Worm (Caenorhabditis elegans) whole organism, young adult: ENCODE data around the gene dpf-1.

Source experiments
- B0019.2 ChIP-seq: fragments of 200-800 bp; sonication (Bioruptor generic); conservative IDR thresholded peaks from 2 replicates; pipeline ENCODE4 v1.3.6; 2022; ENCODE audit warnings: missing genetic modification reagents, missing genetic modification characterization, missing compliant biosample characterization
- B0261.1 ChIP-seq: sonication (generic microtip); optimal IDR thresholded peaks from 2 replicates; lab custom pipeline; 2016; ENCODE audit warnings: mild to moderate bottlenecking, missing genetic modification characterization, moderate library complexity, missing compliant biosample characterization
- B0336.3 ChIP-seq: fragments of 200-800 bp; sonication (Bioruptor generic); IDR thresholded peaks from 2 replicates; pipeline ENCODE4 v1.3.6; 2022; ENCODE audit warnings: missing genetic modification characterization, missing compliant biosample characterization
- C17E4.6 ChIP-seq: fragments of 200-800 bp; sonication (Bioruptor generic); IDR thresholded peaks from 2 replicates; pipeline ENCODE4 v1.3.6; 2022; ENCODE audit warnings: missing genetic modification reagents, missing genetic modification characterization, missing compliant biosample characterization
- F10E7.11 ChIP-seq: sonication (generic microtip); optimal IDR thresholded peaks from 2 replicates; lab custom pipeline; 2017; ENCODE audit warnings: mild to moderate bottlenecking, missing genetic modification characterization, moderate library complexity, missing compliant biosample characterization
- F57A8.1 ChIP-seq: fragments of 200-800 bp; sonication (Bioruptor generic); optimal IDR thresholded peaks from 2 replicates; lab custom pipeline; 2018; ENCODE audit warnings: mild to moderate bottlenecking, missing genetic modification characterization, moderate library complexity, missing compliant biosample characterization
- F57C9.4 ChIP-seq: sonication (generic microtip); optimal IDR thresholded peaks from 2 replicates; lab custom pipeline; 2017; ENCODE audit warnings: mild to moderate bottlenecking, missing genetic modification characterization, missing compliant biosample characterization
- Y79H2A.3 ChIP-seq: fragments of 200-800 bp; sonication (Bioruptor generic); conservative IDR thresholded peaks from 2 replicates; pipeline ENCODE4 v1.3.6; 2022; ENCODE audit warnings: missing genetic modification reagents, missing genetic modification characterization, missing compliant biosample characterization
- ZK185.1 ChIP-seq: sonication (generic microtip); optimal IDR thresholded peaks from 2 replicates; lab custom pipeline; 2016; ENCODE audit warnings: mild to moderate bottlenecking, missing genetic modification characterization, missing compliant biosample characterization; ENCODE audit not compliant: poor library complexity, severe bottlenecking
- akir-1 ChIP-seq: fragments of 200-800 bp; sonication (Bioruptor generic); optimal IDR thresholded peaks from 2 replicates; lab custom pipeline; 2018; ENCODE audit warnings: mild to moderate bottlenecking, missing genetic modification characterization, moderate library complexity, missing compliant biosample characterization
- athp-1 ChIP-seq: sonication (generic microtip); optimal IDR thresholded peaks from 2 replicates; lab custom pipeline; 2017; ENCODE audit warnings: mild to moderate bottlenecking, missing genetic modification characterization, missing compliant biosample characterization
- attf-5 ChIP-seq: fragments of 200-800 bp; sonication (Bioruptor generic); optimal IDR thresholded peaks from 2 replicates; lab custom pipeline; 2018; ENCODE audit warnings: mild to moderate bottlenecking, missing genetic modification characterization, missing compliant biosample characterization
- attf-6 ChIP-seq: fragments of 200-800 bp; sonication (Bioruptor generic); IDR thresholded peaks from 2 replicates; pipeline ENCODE4 v1.3.6; 2022; ENCODE audit warnings: missing genetic modification reagents, missing genetic modification characterization, missing compliant biosample characterization
- cebp-2 ChIP-seq: fragments of 200-800 bp; sonication (Bioruptor generic); IDR thresholded peaks from 2 replicates; pipeline ENCODE4 v1.3.6; 2022; ENCODE audit warnings: missing genetic modification characterization, missing compliant biosample characterization
- ceh-58 ChIP-seq: fragments of 200-800 bp; sonication (Bioruptor generic); IDR thresholded peaks from 2 replicates; pipeline ENCODE4 v1.3.6; 2022; ENCODE audit warnings: missing genetic modification characterization, missing compliant biosample characterization
- die-1 ChIP-seq: sonication (generic microtip); optimal IDR thresholded peaks from 2 replicates; lab custom pipeline; 2016; ENCODE audit warnings: missing genotype, mild to moderate bottlenecking, missing genetic modification characterization, missing compliant biosample characterization
- dpl-1 ChIP-seq: fragments of 150-350 bp; optimal IDR thresholded peaks from 2 replicates; lab custom pipeline; 2014; ENCODE audit warnings: missing biosample characterization, missing genetic modification reagents, missing genetic modification characterization
- egl-44 ChIP-seq: fragments of 200-800 bp; sonication (Bioruptor generic); IDR thresholded peaks from 2 replicates; pipeline ENCODE4 v1.3.6; 2022; ENCODE audit warnings: missing genetic modification reagents, missing genetic modification characterization, missing compliant biosample characterization
- egrh-3 ChIP-seq: fragments of 200-800 bp; sonication (Bioruptor generic); IDR thresholded peaks from 2 replicates; pipeline ENCODE4 v1.3.6; 2022; ENCODE audit warnings: missing genetic modification reagents, missing genetic modification characterization, missing compliant biosample characterization
- hmg-1.2 ChIP-seq: fragments of 200-800 bp; sonication (Bioruptor generic); IDR thresholded peaks from 2 replicates; pipeline ENCODE4 v1.3.6; 2022; ENCODE audit warnings: missing genetic modification reagents, missing genetic modification characterization, missing compliant biosample characterization
- lin-26 ChIP-seq: fragments of 200-800 bp; sonication (Bioruptor generic); IDR thresholded peaks from 2 replicates; pipeline ENCODE4 v1.3.6; 2022; ENCODE audit warnings: missing genetic modification reagents, missing genetic modification characterization, missing compliant biosample characterization
- lin-35 ChIP-seq, 3 experiments: fragments of 150-350 bp in 2 of 3; sonication (generic microtip) in 1 of 3; optimal IDR thresholded peaks; 2 replicates each; lab custom pipeline; 2014 to 2018; ENCODE audit warnings: missing biosample characterization in 3 of 3, missing genetic modification characterization in 3 of 3, missing genetic modification reagents in 3 of 3
- lir-1 ChIP-seq: fragments of 200-800 bp; sonication (Bioruptor generic); conservative IDR thresholded peaks from 2 replicates; pipeline ENCODE4 v1.3.6; 2022; ENCODE audit warnings: missing genetic modification reagents, missing genetic modification characterization, missing compliant biosample characterization
- lsl-1 ChIP-seq: fragments of 200-800 bp; sonication (Bioruptor generic); optimal IDR thresholded peaks from 2 replicates; lab custom pipeline; 2018; ENCODE audit warnings: mild to moderate bottlenecking, missing genetic modification characterization, moderate library complexity, missing compliant biosample characterization
- lsy-27 ChIP-seq: sonication (generic microtip); optimal IDR thresholded peaks from 2 replicates; lab custom pipeline; 2017; ENCODE audit warnings: missing genetic modification characterization, mild to moderate bottlenecking, missing compliant biosample characterization, antibody characterized with exemption, missing genotype, borderline replicate concordance; ENCODE audit not compliant: insufficient read depth
- madf-3 ChIP-seq: fragments of 200-800 bp; sonication (Bioruptor generic); IDR thresholded peaks from 2 replicates; pipeline ENCODE4 v1.3.6; 2022; ENCODE audit warnings: missing genetic modification reagents, missing genetic modification characterization, missing compliant biosample characterization
- mes-4 ChIP-seq: sonication (generic microtip); optimal IDR thresholded peaks from 2 replicates; lab custom pipeline; 2016; ENCODE audit warnings: missing genotype, missing genetic modification characterization, missing compliant biosample characterization
- mxl-1 ChIP-seq: sonication (generic microtip); optimal IDR thresholded peaks from 2 replicates; lab custom pipeline; 2016; ENCODE audit warnings: missing genetic modification characterization, missing compliant biosample characterization
- nfyb-1 ChIP-seq: fragments of 200-800 bp; sonication (Bioruptor generic); IDR thresholded peaks from 2 replicates; pipeline ENCODE4 v1.3.6; 2022; ENCODE audit warnings: missing genetic modification reagents, missing genetic modification characterization, missing compliant biosample characterization
- nhr-27 ChIP-seq: fragments of 200-800 bp; sonication (Bioruptor generic); optimal IDR thresholded peaks from 2 replicates; lab custom pipeline; 2018; ENCODE audit warnings: mild to moderate bottlenecking, missing genetic modification characterization, moderate library complexity, missing compliant biosample characterization
- nhr-80 ChIP-seq: sonication (generic microtip); optimal IDR thresholded peaks from 2 replicates; lab custom pipeline; 2016; ENCODE audit warnings: missing genetic modification characterization, missing compliant biosample characterization
- pha-4 ChIP-seq: fragments of 150-350 bp; sonication (generic microtip); optimal IDR thresholded peaks from 2 replicates; lab custom pipeline; 2014; ENCODE audit warnings: missing biosample characterization, missing genetic modification reagents, missing genetic modification characterization
- rcor-1 ChIP-seq: fragments of 200-800 bp; sonication (Bioruptor generic); IDR thresholded peaks from 2 replicates; pipeline ENCODE4 v1.3.6; 2022; ENCODE audit warnings: missing genetic modification reagents, missing genetic modification characterization, missing compliant biosample characterization
- sea-2 ChIP-seq: fragments of 200-800 bp; sonication (Bioruptor generic); IDR thresholded peaks from 2 replicates; pipeline ENCODE4 v1.3.6; 2022; ENCODE audit warnings: missing genetic modification characterization, missing compliant biosample characterization
- snpc-1.1 ChIP-seq: sonication (generic microtip); optimal IDR thresholded peaks from 2 replicates; lab custom pipeline; 2017; ENCODE audit warnings: missing genetic modification characterization, mild to moderate bottlenecking, missing compliant biosample characterization, antibody characterized with exemption, moderate library complexity, missing genotype, missing genetic modification reagents; ENCODE audit not compliant: insufficient read depth
- snpc-4 ChIP-seq, 5 experiments: fragments of 150-350 bp in 1 of 5; sonication (generic microtip) in 4 of 5; optimal IDR thresholded peaks; 2 replicates each; lab custom pipeline; 2014 to 2018; ENCODE audit warnings: missing genetic modification characterization in 5 of 5, missing biosample characterization in 3 of 5, antibody characterized with exemption in 2 of 5, mild to moderate bottlenecking in 2 of 5, missing compliant biosample characterization in 2 of 5, missing genotype in 2 of 5, moderate library complexity in 2 of 5, missing genetic modification reagents in 1 of 5
- somi-1 ChIP-seq: fragments of 200-800 bp; sonication (Bioruptor generic); optimal IDR thresholded peaks from 2 replicates; lab custom pipeline; 2018; ENCODE audit warnings: mild to moderate bottlenecking, missing genetic modification characterization, missing compliant biosample characterization
- sptf-2 ChIP-seq: fragments of 200-800 bp; sonication (Bioruptor generic); optimal IDR thresholded peaks from 2 replicates; lab custom pipeline; 2018; ENCODE audit warnings: mild to moderate bottlenecking, missing genetic modification characterization, missing compliant biosample characterization
- tbp1 ChIP-seq: fragments of 200-800 bp; sonication (Bioruptor generic); optimal IDR thresholded peaks from 2 replicates; lab custom pipeline; 2018; ENCODE audit warnings: mild to moderate bottlenecking, missing genetic modification characterization, missing compliant biosample characterization
- tbx-9 ChIP-seq: sonication (generic microtip); optimal IDR thresholded peaks from 2 replicates; lab custom pipeline; 2016; ENCODE audit warnings: borderline replicate concordance, missing genetic modification characterization, inconsistent platforms, missing compliant biosample characterization
- unc-130 ChIP-seq: sonication (generic microtip); optimal IDR thresholded peaks from 2 replicates; lab custom pipeline; 2016; ENCODE audit warnings: missing genetic modification reagents, missing genetic modification characterization, missing compliant biosample characterization
- zim-3 ChIP-seq: sonication (generic microtip); optimal IDR thresholded peaks from 2 replicates; lab custom pipeline; 2017; ENCODE audit warnings: mild to moderate bottlenecking, missing genetic modification characterization, moderate library complexity, missing compliant biosample characterization
- ztf-18 ChIP-seq: sonication (generic microtip); optimal IDR thresholded peaks from 2 replicates; lab custom pipeline; 2016; ENCODE audit warnings: missing genotype, mild to moderate bottlenecking, missing genetic modification characterization, missing compliant biosample characterization
- ztf-3 ChIP-seq: fragments of 200-800 bp; sonication (Bioruptor generic); optimal IDR thresholded peaks from 2 replicates; lab custom pipeline; 2018; ENCODE audit warnings: mild to moderate bottlenecking, missing genetic modification characterization, missing compliant biosample characterization

dpf-1 gene

DNA sequence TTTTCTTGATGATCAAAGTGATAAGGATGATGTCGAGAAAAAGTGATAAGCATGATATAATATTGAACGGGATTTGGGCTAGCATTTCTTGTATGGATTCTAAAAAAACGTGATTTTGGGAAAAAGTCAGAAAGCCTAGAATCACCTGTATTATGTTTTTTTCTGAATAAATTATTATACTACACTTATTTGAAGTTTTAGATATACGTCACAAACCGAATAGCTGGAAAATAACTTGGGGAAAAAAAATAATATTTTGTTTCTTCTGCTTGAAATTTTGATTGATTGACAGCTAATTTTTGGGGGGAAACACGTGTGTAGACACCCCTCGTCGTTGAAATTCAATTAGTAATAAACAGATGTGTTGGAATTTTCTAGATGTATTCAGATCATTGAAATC lies 21.4 kb downstream of the dpf-1 start, which contains the start of gene str-264 (continued):
- TF ChIP-seq C17E4.6 (no peak), akir-1 (GFP tag; lab: Kevin White, UChicago) (no peak), egl-44 (GFP tag; lab: Robert Waterston, UW) (no peak), die-1 (tag; lab: Kevin White, UChicago) (no peak)

DNA sequence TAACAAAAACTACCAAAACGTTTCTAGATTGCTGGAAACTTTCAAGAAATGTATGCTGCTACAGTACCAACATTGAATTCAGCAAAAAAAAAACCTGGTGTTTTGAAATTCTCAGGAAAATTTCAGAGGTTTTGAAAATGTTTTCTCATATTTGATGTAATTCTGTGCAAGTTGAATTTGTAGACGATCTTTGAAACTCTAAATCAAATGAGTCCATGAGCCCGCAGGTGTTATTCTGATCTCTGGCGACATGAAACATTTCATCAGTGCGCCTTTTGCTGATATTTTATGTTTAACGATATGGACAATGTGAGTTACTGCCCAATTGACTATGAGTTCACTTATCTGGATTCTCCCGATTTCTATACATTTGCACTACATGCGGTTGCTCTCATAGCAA lies 22.6 kb downstream of the dpf-1 start, which contains the start of gene srh-218:
srh-218 (plus strand) TSS at position 301 of the 400 bp plus-strand sequence.
- no peak for TF ChIP-seq ceh-58 (GFP tag; lab: Robert Waterston, UW)
- TF ChIP-seq lsl-1 (GFP tag; lab: Kevin White, UChicago): no peak
- TF ChIP-seq F57A8.1: no peak
- TF ChIP-seq ztf-18 (tag; lab: Kevin White, UChicago): no peak
- TF ChIP-seq hmg-1.2 (GFP tag; lab: Robert Waterston, UW): no peak
- TF ChIP-seq cebp-2 (GFP tag; lab: Robert Waterston, UW): no peak
- TF ChIP-seq attf-6 (GFP tag; lab: Robert Waterston, UW): no peak
- no peak for TF ChIP-seq nhr-27 (tag; lab: Kevin White, UChicago)
- TF ChIP-seq nfyb-1 (GFP tag; lab: Robert Waterston, UW): no peak
- TF ChIP-seq B0336.3: no peak
- TF ChIP-seq rcor-1 (GFP tag; lab: Robert Waterston, UW): no peak
- TF ChIP-seq somi-1 (GFP tag; lab: Kevin White, UChicago): no peak
- no peak for TF ChIP-seq Y79H2A.3 (GFP tag; lab: Robert Waterston, UW)

DNA sequence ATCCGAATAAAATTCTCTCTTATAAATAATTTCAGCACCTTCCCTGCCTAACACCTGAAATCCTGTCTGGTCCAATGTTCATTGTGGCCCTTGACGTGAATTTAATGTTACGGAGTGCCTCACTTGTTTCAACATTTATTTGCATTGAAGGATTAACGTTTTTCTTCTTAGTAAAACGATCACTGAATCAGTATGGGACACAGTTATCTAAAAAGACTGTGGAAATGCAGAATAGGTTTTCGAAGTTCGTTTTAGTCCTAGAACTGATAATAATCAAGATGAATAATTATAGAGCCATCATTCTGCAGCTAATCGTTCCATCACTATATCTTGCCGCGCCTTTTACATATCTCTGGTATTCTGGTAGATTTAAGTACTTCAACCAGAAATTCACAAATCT lies 24.0 kb downstream of the dpf-1 start, which contains the start of gene srh-219:
srh-219 (plus strand) TSS at position 301 of the 400 bp plus-strand sequence.
- TF ChIP-seq zim-3 (tag; lab: Kevin White, UChicago) (no peak), B0019.2 (no peak), snpc-1.1 (no peak), akir-1 (GFP tag; lab: Kevin White, UChicago) (no peak), athp-1 (no peak), lin-26 (GFP tag; lab: Robert Waterston, UW) (no peak), die-1 (tag; lab: Kevin White, UChicago) (no peak), dpl-1 (GFP tag; lab: Kevin White, UChicago) (no peak), mes-4 (tag; lab: Kevin White, UChicago) (no peak)

DNA sequence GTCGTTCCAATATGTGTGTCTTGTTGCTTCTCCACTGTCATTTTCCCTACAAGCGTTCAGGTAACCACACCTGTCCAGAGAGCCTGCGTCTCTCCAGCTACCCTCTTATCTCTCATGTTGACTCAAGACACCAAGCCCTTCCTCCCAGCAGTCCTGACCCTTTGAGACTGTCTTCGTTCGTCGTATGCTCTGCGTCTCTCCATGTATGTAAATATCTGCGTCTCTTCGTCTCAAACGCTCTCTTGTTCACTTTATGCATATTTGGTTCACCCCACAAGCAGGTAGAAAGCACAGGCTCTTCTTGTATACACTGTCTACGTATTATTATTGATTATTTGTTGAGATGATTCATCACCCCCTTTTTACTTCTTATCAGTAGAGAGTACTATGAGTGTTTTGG lies 26.6 kb downstream of the dpf-1 start:
- TF ChIP-seq snpc-1.1: no peak
- no peak for TF ChIP-seq F10E7.11
- TF ChIP-seq attf-5 (GFP tag; lab: Kevin White, UChicago): peak; percentile 65
- no peak for TF ChIP-seq tbp1
- no peak for TF ChIP-seq egrh-3 (GFP tag; lab: Robert Waterston, UW)
- no peak for TF ChIP-seq unc-130 (GFP tag; lab: Kevin White, UChicago)
- TF ChIP-seq lir-1 (GFP tag; lab: Robert Waterston, UW): no peak
- no peak for TF ChIP-seq B0261.1 (tag; lab: Kevin White, UChicago)
- peak; percentile 74 for TF ChIP-seq pha-4
- TF ChIP-seq mxl-1 (tag; lab: Kevin White, UChicago): no peak
- TF ChIP-seq hmg-1.2 (GFP tag; lab: Robert Waterston, UW): peak; percentile 84
- TF ChIP-seq ZK185.1 (tag; lab: Kevin White, UChicago): no peak
- no peak for TF ChIP-seq F57C9.4 (tag; lab: Kevin White, UChicago)
- no peak for TF ChIP-seq lin-35 (GFP tag; optimal IDR thresholded peaks at IDR 0.05; lab: Kevin White, UChicago)
- no peak for TF ChIP-seq madf-3 (GFP tag; lab: Robert Waterston, UW)
- TF ChIP-seq tbx-9 (tag; lab: Kevin White, UChicago): no peak
- TF ChIP-seq sptf-2 (GFP tag; lab: Kevin White, UChicago): no peak
- TF ChIP-seq snpc-4 (GFP tag; optimal IDR thresholded peaks at IDR 0.05; lab: Kevin White, UChicago): no peak
- TF ChIP-seq snpc-4 (tag; optimal IDR thresholded peaks at IDR 0.05; lab: Kevin White, UChicago): peak in 2 of 4 experiments; percentile 27 to 54
- TF ChIP-seq ztf-3 (GFP tag; lab: Kevin White, UChicago): no peak
- TF ChIP-seq lsy-27 (tag; lab: Kevin White, UChicago): no peak
- peak; percentile 97 for TF ChIP-seq nhr-80 (tag; lab: Kevin White, UChicago)
- no peak for TF ChIP-seq sea-2 (GFP tag; lab: Robert Waterston, UW)
